Fruit fly (Drosophila melanogaster): ENCODE measurements around the gene RhoGAP102A.

The RhoGAP102A gene

dm6 chr4:230430-230829 is 24.4 kb upstream of the RhoGAP102A start, which contains the start of gene CG1674:
Gene CG1674, plus strand, starts transcription at chr4:230730.
- TF ChIP-seq CG9948 (tag; optimal IDR thresholded peaks at IDR 0.05) (no peak), D1 (tag; optimal IDR thresholded peaks at IDR 0.05) (no peak), CG14655 (GFP tag; optimal IDR thresholded peaks at IDR 0.05) (no peak), fd96Ca (GFP tag; IDR thresholded peaks at IDR 0.05) (no peak), Pif1A (GFP tag; optimal IDR thresholded peaks at IDR 0.05) (no peak), CG10348 (GFP tag; IDR thresholded peaks at IDR 0.05) (no peak), CG34367 (tag; optimal IDR thresholded peaks at IDR 0.05) (no peak), EcR (GFP tag; optimal IDR thresholded peaks at IDR 0.05) (no peak), gl (tag; optimal IDR thresholded peaks at IDR 0.05) (no peak), CG8301 (tag; optimal IDR thresholded peaks at IDR 0.05) (no peak)

dm6 chr4:231185-231584 is 23.6 kb upstream of the RhoGAP102A start:
- TF ChIP-seq EcR (GFP tag; optimal IDR thresholded peaks at IDR 0.05), result no peak
- no peak for TF ChIP-seq CG9948 (tag; optimal IDR thresholded peaks at IDR 0.05)
- no peak for TF ChIP-seq CG15710 (tag; optimal IDR thresholded peaks at IDR 0.05)

- no peak for TF ChIP-seq CG4496 (GFP tag; IDR thresholded peaks at IDR 0.05)
- no peak for TF ChIP-seq CG8159 (tag; optimal IDR thresholded peaks at IDR 0.05)
- no peak for TF ChIP-seq CG8301 (tag; optimal IDR thresholded peaks at IDR 0.05)
- no peak for TF ChIP-seq CG17806 (tag; optimal IDR thresholded peaks at IDR 0.05)
- no peak for TF ChIP-seq D1 (tag; optimal IDR thresholded peaks at IDR 0.05)
- no peak for TF ChIP-seq CG34367 (tag; optimal IDR thresholded peaks at IDR 0.05)
- TF ChIP-seq Pif1A (GFP tag; optimal IDR thresholded peaks at IDR 0.05), result no peak
- no peak for TF ChIP-seq Ets98B (GFP tag; IDR thresholded peaks at IDR 0.05)
These were observed 16.4 kb upstream of the RhoGAP102A start for dm6 chr4:238400-238799.

dm6 chr4:240850-241249 is 13.9 kb upstream of the RhoGAP102A start:
- no peak for TF ChIP-seq CG4496 (GFP tag; IDR thresholded peaks at IDR 0.05)
- no peak for TF ChIP-seq CG14655 (GFP tag; optimal IDR thresholded peaks at IDR 0.05)
- no peak for TF ChIP-seq Pif1B (GFP tag; optimal IDR thresholded peaks at IDR 0.05)
- no peak for TF ChIP-seq Snoo (tag; optimal IDR thresholded peaks at IDR 0.05)
- TF ChIP-seq Ets98B (GFP tag; IDR thresholded peaks at IDR 0.05), result no peak
- no peak for TF ChIP-seq Pif1A (GFP tag; optimal IDR thresholded peaks at IDR 0.05)
- no peak for TF ChIP-seq CG34367 (tag; optimal IDR thresholded peaks at IDR 0.05)
- no peak for TF ChIP-seq rn (GFP tag; IDR thresholded peaks at IDR 0.05)
- no peak for TF ChIP-seq gl (tag; optimal IDR thresholded peaks at IDR 0.05)
- TF ChIP-seq fd96Ca (GFP tag; IDR thresholded peaks at IDR 0.05), result no peak
- TF ChIP-seq CG32121 (GFP tag; IDR thresholded peaks at IDR 0.05), result no peak
- TF ChIP-seq CG15710 (tag; optimal IDR thresholded peaks at IDR 0.05), result no peak
- TF ChIP-seq CG13204 (GFP tag; optimal IDR thresholded peaks at IDR 0.05), result no peak
- no peak for TF ChIP-seq CG9948 (tag; optimal IDR thresholded peaks at IDR 0.05)
- TF ChIP-seq CG8301 (tag; optimal IDR thresholded peaks at IDR 0.05), result no peak
- no peak for TF ChIP-seq D1 (tag; optimal IDR thresholded peaks at IDR 0.05)
- no peak for TF ChIP-seq CG8159 (tag; optimal IDR thresholded peaks at IDR 0.05)
- no peak for TF ChIP-seq CG12605 (GFP tag; IDR thresholded peaks at IDR 0.05)

- TF ChIP-seq Pif1A (GFP tag; optimal IDR thresholded peaks at IDR 0.05), result no peak
- TF ChIP-seq Snoo (tag; optimal IDR thresholded peaks at IDR 0.05), result no peak
- no peak for TF ChIP-seq CG34367 (tag; optimal IDR thresholded peaks at IDR 0.05)
- TF ChIP-seq CG15710 (tag; optimal IDR thresholded peaks at IDR 0.05), result no peak
- TF ChIP-seq EcR (GFP tag; optimal IDR thresholded peaks at IDR 0.05), result no peak
- TF ChIP-seq CG8301 (tag; optimal IDR thresholded peaks at IDR 0.05), result no peak
- no peak for TF ChIP-seq fd96Ca (GFP tag; IDR thresholded peaks at IDR 0.05)
- TF ChIP-seq CG10348 (GFP tag; IDR thresholded peaks at IDR 0.05), result no peak
These were observed 1.6 kb upstream of the RhoGAP102A start, which contains the start of gene dpr7 for dm6 chr4:253176-253575. Gene dpr7, minus strand, starts transcription at chr4:253329.

dm6 chr4:261484-262070 is 6.8 kb downstream of the RhoGAP102A start:
- TF ChIP-seq gl (tag; optimal IDR thresholded peaks at IDR 0.05) (no peak), CG10348 (GFP tag; IDR thresholded peaks at IDR 0.05) (no peak), Pif1B (GFP tag; optimal IDR thresholded peaks at IDR 0.05) (no peak), Snoo (tag; optimal IDR thresholded peaks at IDR 0.05) (no peak), CG15710 (tag; optimal IDR thresholded peaks at IDR 0.05) (no peak), rn (GFP tag; IDR thresholded peaks at IDR 0.05) (no peak), fd96Ca (GFP tag; IDR thresholded peaks at IDR 0.05) (no peak), CG8301 (tag; optimal IDR thresholded peaks at IDR 0.05) (no peak), D1 (tag; optimal IDR thresholded peaks at IDR 0.05) (no peak), CG17806 (tag; optimal IDR thresholded peaks at IDR 0.05) (no peak), CG32121 (GFP tag; IDR thresholded peaks at IDR 0.05) (no peak), CG12605 (GFP tag; IDR thresholded peaks at IDR 0.05) (no peak), CG4496 (GFP tag; IDR thresholded peaks at IDR 0.05) (no peak), CG14655 (GFP tag; optimal IDR thresholded peaks at IDR 0.05) (no peak), CG34367 (tag; optimal IDR thresholded peaks at IDR 0.05) (no peak), Pif1A (GFP tag; optimal IDR thresholded peaks at IDR 0.05) (no peak), CG9948 (tag; optimal IDR thresholded peaks at IDR 0.05) (no peak)

- TF ChIP-seq CG17806 (tag; optimal IDR thresholded peaks at IDR 0.05), result no peak
- no peak for TF ChIP-seq EcR (GFP tag; optimal IDR thresholded peaks at IDR 0.05)
- TF ChIP-seq Pif1A (GFP tag; optimal IDR thresholded peaks at IDR 0.05), result no peak
- TF ChIP-seq CG8159 (tag; optimal IDR thresholded peaks at IDR 0.05), result no peak
- no peak for TF ChIP-seq gl (tag; optimal IDR thresholded peaks at IDR 0.05)
- no peak for TF ChIP-seq Ets98B (GFP tag; IDR thresholded peaks at IDR 0.05)
- no peak for TF ChIP-seq Pif1B (GFP tag; optimal IDR thresholded peaks at IDR 0.05)
- no peak for TF ChIP-seq CG13204 (GFP tag; optimal IDR thresholded peaks at IDR 0.05)
- TF ChIP-seq CG34367 (tag; optimal IDR thresholded peaks at IDR 0.05), result no peak
- no peak for TF ChIP-seq CG8301 (tag; optimal IDR thresholded peaks at IDR 0.05)
- no peak for TF ChIP-seq D1 (tag; optimal IDR thresholded peaks at IDR 0.05)
- no peak for TF ChIP-seq rn (GFP tag; IDR thresholded peaks at IDR 0.05)
- no peak for TF ChIP-seq CG4496 (GFP tag; IDR thresholded peaks at IDR 0.05)
These were observed 19.9 kb downstream of the RhoGAP102A start for dm6 chr4:274704-275103.

Measured in whole organism, pupa.